Worm (Caenorhabditis elegans): ENCODE data around the gene aqp-7.
A peak's percentile ranks its signal among the peaks of the same experiment; 100 is the strongest.

Gene aqp-7

DNA sequence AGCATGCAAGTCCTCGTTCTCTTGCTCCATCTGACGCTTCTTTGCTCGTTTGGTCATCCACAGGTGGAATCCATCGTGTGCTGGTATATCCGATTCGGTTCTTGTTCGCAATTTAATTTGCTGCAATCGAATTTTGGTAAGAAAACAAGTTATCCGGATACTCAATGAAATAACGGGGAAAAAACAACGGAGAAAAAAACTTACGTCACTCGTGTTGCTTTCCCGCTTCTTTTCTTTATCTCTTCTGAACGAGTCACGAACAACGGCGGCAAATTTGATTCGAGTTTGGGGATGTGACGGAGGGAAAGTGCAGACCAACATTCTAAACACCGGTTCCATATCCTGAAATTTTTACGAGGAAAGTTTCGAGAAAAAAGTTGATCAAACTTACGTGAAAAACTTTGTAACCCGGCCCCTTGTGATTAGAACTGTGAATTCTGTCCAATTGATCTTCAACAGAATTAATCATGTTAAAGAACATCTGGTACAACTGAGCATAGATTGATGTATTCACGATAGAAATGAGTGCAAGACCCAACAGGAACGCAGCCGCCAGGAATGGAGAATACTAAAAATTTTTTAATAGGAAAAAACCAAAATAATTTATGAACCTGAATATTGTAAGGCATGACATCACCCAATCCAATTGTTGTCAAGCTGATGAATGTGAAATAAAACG, 26.6 kb downstream of the aqp-7 start:
- no peak for TF ChIP-seq bed-1 (GFP tag; IDR thresholded peaks at IDR 0.05)
- no peak for TF ChIP-seq snpc-1.3 (tag; optimal IDR thresholded peaks at IDR 0.05; ENCODE audit: insufficient read depth)
- TF ChIP-seq lin-40 (tag; optimal IDR thresholded peaks at IDR 0.05): no peak
- no peak for TF ChIP-seq B0261.1 (tag; optimal IDR thresholded peaks at IDR 0.05)

DNA sequence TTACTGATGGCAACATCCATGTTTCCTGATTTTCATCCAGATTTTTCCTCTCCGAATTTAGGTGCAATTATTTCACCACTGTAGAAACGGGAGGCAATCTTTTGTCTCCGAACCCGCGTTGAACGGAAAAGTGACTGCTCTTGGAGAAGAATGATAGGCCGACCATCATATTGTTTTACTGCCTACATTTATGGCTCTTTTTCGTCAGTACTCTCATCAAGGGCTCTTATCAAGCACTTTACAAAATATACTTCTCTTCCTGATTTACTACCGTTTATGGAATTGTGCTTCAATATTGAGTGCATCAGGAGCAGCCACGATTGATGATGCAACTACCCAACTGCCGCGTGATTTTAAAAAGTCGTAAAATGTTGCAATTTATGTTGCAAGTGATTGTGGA, 29.5 kb downstream of the aqp-7 start:
- TF ChIP-seq K11D2.4 (GFP tag; IDR thresholded peaks at IDR 0.05) (no peak), aptf-3 (GFP tag; IDR thresholded peaks at IDR 0.05) (no peak), Y56A3A.18 (GFP tag; IDR thresholded peaks at IDR 0.05) (no peak), nhr-90 (tag; optimal IDR thresholded peaks at IDR 0.05) (no peak), tlf-1 (GFP tag; optimal IDR thresholded peaks at IDR 0.05) (no peak), rcor-1 (GFP tag; IDR thresholded peaks at IDR 0.05) (no peak), lin-26 (GFP tag; IDR thresholded peaks at IDR 0.05) (no peak), him-1 (tag; optimal IDR thresholded peaks at IDR 0.05) (no peak), F33H1.4 (GFP tag; IDR thresholded peaks at IDR 0.05) (no peak), zim-3 (tag; optimal IDR thresholded peaks at IDR 0.05) (no peak), let-526 (GFP tag; IDR thresholded peaks at IDR 0.05) (no peak)

DNA sequence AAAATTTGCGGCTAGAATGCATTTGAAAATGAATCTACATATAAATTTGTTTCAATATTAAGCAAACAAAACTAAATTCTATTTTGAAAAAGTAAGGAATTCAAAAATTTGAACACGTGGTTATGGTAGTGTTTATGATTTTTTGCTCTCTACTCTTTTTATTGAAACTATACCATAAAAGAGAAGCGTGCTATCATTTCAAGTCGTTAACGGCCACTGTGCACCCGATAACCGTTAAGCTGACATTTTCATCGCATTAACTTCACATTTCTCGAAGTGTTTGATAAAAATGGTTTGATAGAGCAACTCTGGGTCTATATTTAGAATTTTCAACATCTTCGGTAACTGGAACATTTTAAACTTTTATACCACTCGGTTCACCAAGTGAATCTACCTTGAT, 29.9 kb downstream of the aqp-7 start, which contains the start of gene twk-26:
Gene twk-26 (minus strand): TSS at position 23 of the 400 bp plus-strand sequence.
- TF ChIP-seq tbx-9 (tag; optimal IDR thresholded peaks at IDR 0.05; ENCODE audit: borderline replicate concordance) (no peak), sdz-38 (tag; optimal IDR thresholded peaks at IDR 0.05) (no peak), egl-18 (GFP tag; IDR thresholded peaks at IDR 0.05) (no peak), B0261.1 (tag; optimal IDR thresholded peaks at IDR 0.05) (no peak), madf-8 (GFP tag; conservative IDR thresholded peaks at IDR 0.05) (no peak), madf-3 (GFP tag; IDR thresholded peaks at IDR 0.05) (no peak), B0035.1 (tag; optimal IDR thresholded peaks at IDR 0.05) (no peak), nhr-80 (tag; optimal IDR thresholded peaks at IDR 0.05) (peak; percentile 53), mes-4 (tag; optimal IDR thresholded peaks at IDR 0.05) (no peak)

ce11 chrX:3056098-3056497, 31.2 kb downstream of the aqp-7 start:
- TF ChIP-seq ceh-27 (GFP tag; optimal IDR thresholded peaks at IDR 0.05) (no peak), snpc-4 (GFP tag; optimal IDR thresholded peaks at IDR 0.05) (peak; percentile 71), snpc-4 (tag; optimal IDR thresholded peaks at IDR 0.05) (peak in 3 of 4 experiments; percentile 56 to 93 (median 87)), ets-4 (GFP tag; optimal IDR thresholded peaks at IDR 0.05) (no peak), snpc-1.1 (tag; optimal IDR thresholded peaks at IDR 0.05; ENCODE audit: insufficient read depth) (peak; percentile 53), snpc-3.4 (tag; optimal IDR thresholded peaks at IDR 0.05) (peak; percentile 23)

DNA sequence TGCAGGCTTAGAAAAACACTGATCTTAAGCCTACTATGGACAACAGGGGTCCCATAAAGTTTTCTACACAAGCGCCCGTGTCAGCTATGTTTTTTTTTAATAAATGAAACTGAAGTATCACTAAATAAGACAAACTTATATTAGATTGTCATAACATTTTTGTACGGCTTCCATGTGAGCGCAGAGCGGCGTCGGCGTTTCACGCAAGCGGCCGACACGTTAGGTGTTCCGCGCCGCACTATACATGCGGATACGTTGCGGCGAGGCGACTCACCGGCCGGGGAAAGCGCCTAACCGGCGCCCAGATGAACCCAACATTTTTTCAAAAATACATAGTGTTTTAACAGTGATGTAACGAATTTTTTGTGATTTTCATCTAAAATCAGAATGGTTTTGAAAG, 32.8 kb downstream of the aqp-7 start:
- TF ChIP-seq snpc-1.1 (tag; optimal IDR thresholded peaks at IDR 0.05; ENCODE audit: insufficient read depth) (peak; percentile 5), lin-26 (GFP tag; IDR thresholded peaks at IDR 0.05) (no peak), zfh-2 (GFP tag; conservative IDR thresholded peaks at IDR 0.05) (peak; percentile 44; the same call in 1 of the 2 replicates), F23B12.7 (tag; optimal IDR thresholded peaks at IDR 0.05; ENCODE audit: insufficient read depth) (no peak), lin-54 (GFP tag; optimal IDR thresholded peaks at IDR 0.05) (no peak), cebp-2 (GFP tag; IDR thresholded peaks at IDR 0.05) (0 out of 2 replicates have a peak, but pooled peaks have one; percentile 29), snpc-4 (GFP tag; optimal IDR thresholded peaks at IDR 0.05) (no peak), snpc-4 (tag; optimal IDR thresholded peaks at IDR 0.05) (peak in 2 of 4 experiments; percentile 34 to 70)
